Worm (Caenorhabditis elegans) whole organism, young adult: ENCODE data around the gene C47E12.3.

ENCODE experiments used
- F10E7.11 ChIP-seq: sonication (generic microtip); optimal IDR thresholded peaks from 2 replicates; lab custom pipeline; 2017; ENCODE audit warnings: mild to moderate bottlenecking, missing genetic modification characterization, moderate library complexity, missing compliant biosample characterization
- F33H1.4 ChIP-seq: fragments of 200-800 bp; sonication (Bioruptor generic); IDR thresholded peaks from 2 replicates; pipeline ENCODE4 v1.3.6; 2022; ENCODE audit warnings: missing genetic modification reagents, missing genetic modification characterization, missing compliant biosample characterization
- F37B4.10 ChIP-seq: fragments of 200-800 bp; sonication (Bioruptor generic); IDR thresholded peaks from 2 replicates; pipeline ENCODE4 v1.3.6; 2022; ENCODE audit warnings: missing genetic modification characterization, missing compliant biosample characterization
- F49E8.2 ChIP-seq: sonication (generic microtip); optimal IDR thresholded peaks from 3 replicates; lab custom pipeline; 2017; ENCODE audit warnings: missing genetic modification characterization, mild to moderate bottlenecking, missing compliant biosample characterization, antibody characterized with exemption, moderate library complexity; ENCODE audit not compliant: insufficient read depth
- F55B11.4 ChIP-seq: sonication (generic microtip); optimal IDR thresholded peaks from 2 replicates; lab custom pipeline; 2016; ENCODE audit warnings: missing compliant biosample characterization, missing genetic modification characterization, borderline replicate concordance; ENCODE audit not compliant: insufficient read depth
- Y53G8AR.9 ChIP-seq: fragments of 200-800 bp; sonication (Bioruptor generic); conservative IDR thresholded peaks from 2 replicates; pipeline ENCODE4 v1.3.6; 2022; ENCODE audit warnings: missing genetic modification reagents, missing genetic modification characterization, missing compliant biosample characterization
- Y67H2A.10 ChIP-seq: fragments of 200-800 bp; sonication (Bioruptor generic); conservative IDR thresholded peaks from 2 replicates; pipeline ENCODE4 v1.3.6; 2022; ENCODE audit warnings: missing genetic modification reagents, missing genetic modification characterization, missing compliant biosample characterization
- ZK185.1 ChIP-seq: sonication (generic microtip); optimal IDR thresholded peaks from 2 replicates; lab custom pipeline; 2016; ENCODE audit warnings: mild to moderate bottlenecking, missing genetic modification characterization, missing compliant biosample characterization; ENCODE audit not compliant: poor library complexity, severe bottlenecking
- akir-1 ChIP-seq: fragments of 200-800 bp; sonication (Bioruptor generic); optimal IDR thresholded peaks from 2 replicates; lab custom pipeline; 2018; ENCODE audit warnings: mild to moderate bottlenecking, missing genetic modification characterization, moderate library complexity, missing compliant biosample characterization
- aptf-3 ChIP-seq: fragments of 200-800 bp; sonication (Bioruptor generic); IDR thresholded peaks from 2 replicates; pipeline ENCODE4 v1.3.6; 2022; ENCODE audit warnings: missing genetic modification characterization, missing compliant biosample characterization
- attf-3 ChIP-seq: fragments of 200-800 bp; sonication (Bioruptor generic); conservative IDR thresholded peaks from 2 replicates; pipeline ENCODE4 v1.3.6; 2022; ENCODE audit warnings: missing genetic modification reagents, missing genetic modification characterization, missing compliant biosample characterization
- cebp-1 ChIP-seq, 2 experiments: fragments of 200-800 bp in 1 of 2; sonication (Bioruptor generic) in 1 of 2; sonication (generic microtip) in 1 of 2; IDR thresholded peaks in 1 of 2; optimal IDR thresholded peaks in 1 of 2; 2 replicates each; pipeline versions ENCODE4 v1.3.6 to Lab custom; 2017 to 2022; ENCODE audit warnings: missing compliant biosample characterization in 2 of 2, missing genetic modification characterization in 2 of 2, mild to moderate bottlenecking in 1 of 2, missing genetic modification reagents in 1 of 2, moderate library complexity in 1 of 2
- cebp-2 ChIP-seq: fragments of 200-800 bp; sonication (Bioruptor generic); IDR thresholded peaks from 2 replicates; pipeline ENCODE4 v1.3.6; 2022; ENCODE audit warnings: missing genetic modification characterization, missing compliant biosample characterization
- ceh-27 ChIP-seq: fragments of 200-800 bp; sonication (Bioruptor generic); optimal IDR thresholded peaks from 2 replicates; lab custom pipeline; 2018; ENCODE audit warnings: mild to moderate bottlenecking, missing genetic modification characterization, moderate library complexity, missing compliant biosample characterization
- ceh-79 ChIP-seq: sonication (generic microtip); optimal IDR thresholded peaks from 2 replicates; lab custom pipeline; 2017; ENCODE audit warnings: mild to moderate bottlenecking, missing genetic modification characterization, missing compliant biosample characterization
- chd-7 ChIP-seq: sonication (generic microtip); optimal IDR thresholded peaks from 2 replicates; lab custom pipeline; 2016; ENCODE audit warnings: mild to moderate bottlenecking, missing genetic modification characterization, moderate library complexity, missing compliant biosample characterization
- die-1 ChIP-seq: sonication (generic microtip); optimal IDR thresholded peaks from 2 replicates; lab custom pipeline; 2016; ENCODE audit warnings: missing genotype, mild to moderate bottlenecking, missing genetic modification characterization, missing compliant biosample characterization
- dpl-1 ChIP-seq: fragments of 150-350 bp; optimal IDR thresholded peaks from 2 replicates; lab custom pipeline; 2014; ENCODE audit warnings: missing biosample characterization, missing genetic modification reagents, missing genetic modification characterization
- egrh-3 ChIP-seq: fragments of 200-800 bp; sonication (Bioruptor generic); IDR thresholded peaks from 2 replicates; pipeline ENCODE4 v1.3.6; 2022; ENCODE audit warnings: missing genetic modification reagents, missing genetic modification characterization, missing compliant biosample characterization
- ekl-4 ChIP-seq: fragments of 200-800 bp; sonication (Bioruptor generic); IDR thresholded peaks from 2 replicates; pipeline ENCODE4 v1.3.6; 2022; ENCODE audit warnings: missing genetic modification reagents, missing genetic modification characterization, missing compliant biosample characterization
- him-1 ChIP-seq: sonication (generic microtip); optimal IDR thresholded peaks from 2 replicates; lab custom pipeline; 2016; ENCODE audit warnings: missing genotype, missing genetic modification reagents, missing genetic modification characterization, missing compliant biosample characterization
- hmg-1.2 ChIP-seq: fragments of 200-800 bp; sonication (Bioruptor generic); IDR thresholded peaks from 2 replicates; pipeline ENCODE4 v1.3.6; 2022; ENCODE audit warnings: missing genetic modification reagents, missing genetic modification characterization, missing compliant biosample characterization
- hrde-1 ChIP-seq: sonication (generic microtip); optimal IDR thresholded peaks from 2 replicates; lab custom pipeline; 2016; ENCODE audit warnings: missing genetic modification characterization, mild to moderate bottlenecking, missing compliant biosample characterization, moderate library complexity, missing genotype, missing genetic modification reagents, borderline replicate concordance
- hsf-1 ChIP-seq: fragments of 200-800 bp; sonication (Bioruptor generic); IDR thresholded peaks from 2 replicates; pipeline ENCODE4 v1.3.6; 2022; ENCODE audit warnings: missing genetic modification reagents, missing genetic modification characterization, missing compliant biosample characterization
- let-526 ChIP-seq: fragments of 200-800 bp; sonication (Bioruptor generic); IDR thresholded peaks from 2 replicates; pipeline ENCODE4 v1.3.6; 2022; ENCODE audit warnings: missing genetic modification reagents, missing genetic modification characterization, missing compliant biosample characterization
- lin-40 ChIP-seq: sonication (generic microtip); optimal IDR thresholded peaks from 2 replicates; lab custom pipeline; 2016; ENCODE audit warnings: missing genetic modification characterization, mild to moderate bottlenecking, missing compliant biosample characterization, missing genotype, missing genetic modification reagents
- lsl-1 ChIP-seq: fragments of 200-800 bp; sonication (Bioruptor generic); optimal IDR thresholded peaks from 2 replicates; lab custom pipeline; 2018; ENCODE audit warnings: mild to moderate bottlenecking, missing genetic modification characterization, moderate library complexity, missing compliant biosample characterization
- nfya-1 ChIP-seq: sonication (generic microtip); optimal IDR thresholded peaks from 2 replicates; lab custom pipeline; 2017; ENCODE audit warnings: antibody characterized with exemption, missing compliant biosample characterization, missing genetic modification characterization, borderline replicate concordance; ENCODE audit not compliant: insufficient read depth
- nhr-80 ChIP-seq: sonication (generic microtip); optimal IDR thresholded peaks from 2 replicates; lab custom pipeline; 2016; ENCODE audit warnings: missing genetic modification characterization, missing compliant biosample characterization
- nhr-90 ChIP-seq: sonication (generic microtip); optimal IDR thresholded peaks from 2 replicates; lab custom pipeline; 2016; ENCODE audit warnings: missing genotype, mild to moderate bottlenecking, missing genetic modification characterization, missing compliant biosample characterization
- sea-2 ChIP-seq: fragments of 200-800 bp; sonication (Bioruptor generic); IDR thresholded peaks from 2 replicates; pipeline ENCODE4 v1.3.6; 2022; ENCODE audit warnings: missing genetic modification characterization, missing compliant biosample characterization
- snpc-4 ChIP-seq, 5 experiments: fragments of 150-350 bp in 1 of 5; sonication (generic microtip) in 4 of 5; optimal IDR thresholded peaks; 2 replicates each; lab custom pipeline; 2014 to 2018; ENCODE audit warnings: missing genetic modification characterization in 5 of 5, missing biosample characterization in 3 of 5, antibody characterized with exemption in 2 of 5, mild to moderate bottlenecking in 2 of 5, missing compliant biosample characterization in 2 of 5, missing genotype in 2 of 5, moderate library complexity in 2 of 5, missing genetic modification reagents in 1 of 5
- tlf-1 ChIP-seq: fragments of 200-800 bp; sonication (Bioruptor generic); optimal IDR thresholded peaks from 2 replicates; lab custom pipeline; 2018; ENCODE audit warnings: mild to moderate bottlenecking, missing genetic modification characterization, missing compliant biosample characterization
- unc-62 ChIP-seq: fragments of 150-350 bp; optimal IDR thresholded peaks from 2 replicates; lab custom pipeline; 2014; ENCODE audit warnings: missing biosample characterization, missing genetic modification reagents, missing genetic modification characterization
- ztf-3 ChIP-seq: fragments of 200-800 bp; sonication (Bioruptor generic); optimal IDR thresholded peaks from 2 replicates; lab custom pipeline; 2018; ENCODE audit warnings: mild to moderate bottlenecking, missing genetic modification characterization, missing compliant biosample characterization

C47E12.3 gene

ce11 chrIV:10009536-10009935 is 7.9 kb upstream of the C47E12.3 start, which contains the start of gene magu-4:
Gene magu-4 (plus strand): TSS chrIV:10009753.
- TF ChIP-seq tlf-1 (GFP tag; lab: Kevin White, UChicago) (no peak), lin-40 (tag; lab: Kevin White, UChicago) (no peak), ztf-3 (GFP tag; lab: Kevin White, UChicago) (no peak), egrh-3 (GFP tag; lab: Robert Waterston, UW) (no peak), aptf-3 (no peak), nfya-1 (tag; lab: Kevin White, UChicago) (no peak)

DNA sequence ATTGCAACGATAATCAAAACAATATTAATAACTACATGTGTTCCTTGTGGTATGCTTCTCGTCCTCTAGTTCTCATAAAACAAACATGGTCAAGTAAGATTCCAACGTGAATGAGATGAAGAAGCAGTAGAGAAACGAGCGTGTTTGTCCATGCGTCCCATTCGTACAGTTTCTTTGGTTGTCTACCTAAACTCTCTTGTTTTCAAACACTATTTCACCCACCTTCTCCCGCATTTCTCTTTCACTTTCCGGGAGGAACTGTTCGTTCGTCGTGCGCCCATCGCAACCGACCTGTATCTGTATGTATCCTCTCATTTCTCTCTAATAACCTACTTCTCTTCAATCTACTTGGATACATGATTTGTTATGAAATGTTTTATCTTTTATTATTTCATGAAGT is 6.1 kb upstream of the C47E12.3 start:
- peak; percentile 54; the same call in 1 of the 2 replicates for TF ChIP-seq hmg-1.2 (GFP tag; lab: Robert Waterston, UW)
- peak; percentile 26 for TF ChIP-seq nhr-80 (tag; lab: Kevin White, UChicago)
- TF ChIP-seq Y53G8AR.9 (GFP tag; lab: Robert Waterston, UW) = no peak

DNA sequence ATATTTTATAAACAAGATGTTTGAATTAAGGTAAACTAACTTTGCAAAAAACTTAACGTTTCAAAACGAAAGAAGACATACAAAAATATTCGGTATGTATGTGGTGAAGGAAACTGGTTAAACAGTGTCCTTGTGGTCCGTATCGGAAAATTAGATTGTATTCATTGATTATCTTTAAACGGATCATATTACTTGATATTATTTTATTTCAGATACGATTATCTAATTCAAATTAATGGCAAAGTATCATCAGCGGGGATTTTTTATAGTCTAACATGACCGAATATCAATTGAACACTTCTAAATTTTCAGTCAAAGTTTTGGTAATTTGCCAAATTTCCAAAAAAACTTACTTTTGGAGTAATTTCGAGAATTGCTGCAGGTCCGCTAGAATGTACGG is 5.1 kb upstream of the C47E12.3 start, which contains the start of gene C47E12.13:
Gene C47E12.13, minus strand, starts transcription at position 101 of the 400 bp plus-strand sequence.
- TF ChIP-seq ekl-4 (GFP tag; lab: Robert Waterston, UW) (no peak), F49E8.2 (no peak), dpl-1 (GFP tag; lab: Kevin White, UChicago) (no peak), hmg-1.2 (GFP tag; lab: Robert Waterston, UW) (no peak), sea-2 (GFP tag; lab: Robert Waterston, UW) (no peak), chd-7 (no peak), F55B11.4 (tag; lab: Kevin White, UChicago) (no peak), ceh-79 (tag; lab: Kevin White, UChicago) (no peak), let-526 (GFP tag; lab: Robert Waterston, UW) (no peak), cebp-2 (GFP tag; lab: Robert Waterston, UW) (no peak), ZK185.1 (tag; lab: Kevin White, UChicago) (no peak), F10E7.11 (no peak), F33H1.4 (GFP tag; lab: Robert Waterston, UW) (no peak), attf-3 (GFP tag; lab: Robert Waterston, UW) (no peak), akir-1 (GFP tag; lab: Kevin White, UChicago) (no peak), F37B4.10 (GFP tag; lab: Robert Waterston, UW) (no peak), him-1 (tag; lab: Kevin White, UChicago) (no peak), hrde-1 (tag; lab: Kevin White, UChicago) (no peak)

DNA sequence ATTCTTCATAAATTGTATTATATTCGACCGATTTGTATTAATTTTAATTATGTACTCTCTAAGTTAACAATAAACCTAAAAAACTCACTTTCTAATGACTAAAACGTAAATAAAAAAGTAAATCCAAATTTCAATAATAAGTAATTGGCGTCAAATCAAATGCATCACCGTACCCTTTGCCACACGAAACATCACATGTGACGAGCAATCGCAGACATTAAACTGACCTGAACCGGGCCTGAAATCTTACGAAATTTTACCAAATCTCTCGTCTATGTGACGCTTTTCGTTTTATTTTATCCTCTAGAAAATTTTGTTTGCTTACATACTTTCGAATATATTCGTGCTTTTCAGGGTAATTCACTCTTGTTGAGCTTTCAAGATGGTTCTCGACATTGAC is 1.7 kb upstream of the C47E12.3 start, which contains the start of the genes C47E12.2 and sars-1:
Gene C47E12.2, minus strand, starts transcription at position 131 of the 400 bp plus-strand sequence.
Gene sars-1, plus strand, starts transcription at position 355 of the 400 bp plus-strand sequence.
- TF ChIP-seq aptf-3 (no peak), hsf-1 (GFP tag; lab: Robert Waterston, UW) (no peak), snpc-4 (GFP tag; optimal IDR thresholded peaks at IDR 0.05; lab: Kevin White, UChicago) (no peak), snpc-4 (tag; optimal IDR thresholded peaks at IDR 0.05; lab: Kevin White, UChicago) (peak in 1 of 4 experiments; percentile 16), nhr-90 (tag; lab: Kevin White, UChicago) (no peak), Y67H2A.10 (GFP tag; lab: Robert Waterston, UW) (no peak), unc-62 (GFP tag; lab: Kevin White, UChicago) (no peak), ceh-27 (GFP tag; lab: Kevin White, UChicago) (no peak), die-1 (no peak), lsl-1 (GFP tag; lab: Kevin White, UChicago) (peak; percentile 51), cebp-1 (GFP tag; IDR thresholded peaks at IDR 0.05; lab: Robert Waterston, UW) (no peak; the same call in 1 of the 2 replicates), cebp-1 (tag; optimal IDR thresholded peaks at IDR 0.05; lab: Kevin White, UChicago) (peak; percentile 73)
